Fruit fly (Drosophila melanogaster) whole organism, adult: ENCODE measurements around the gene Mlp84B.

ENCODE experiments used
- CG5204 ChIP-seq: fragments of 200-800 bp; sonication (Bioruptor generic); optimal IDR thresholded peaks from 2 replicates; lab custom pipeline; 2016; ENCODE audit warnings: missing biosample characterization, missing genetic modification characterization
- CG7101 ChIP-seq: fragments of 200-800 bp; sonication (Bioruptor generic); optimal IDR thresholded peaks from 2 replicates; lab custom pipeline; 2018; ENCODE audit warnings: missing biosample characterization, mild to moderate bottlenecking, missing genetic modification characterization, moderate library complexity
- kay ChIP-seq: fragments of 200-800 bp; sonication (Bioruptor generic); peaks from one replicate; lab custom pipeline; 2016; ENCODE audit warnings: missing biosample characterization, missing genetic modification characterization, borderline replicate concordance
- ovo ChIP-seq: fragments of 200-800 bp; sonication (Bioruptor generic); optimal IDR thresholded peaks from 2 replicates; lab custom pipeline; 2016; ENCODE audit warnings: missing biosample characterization, missing genetic modification characterization
- toe ChIP-seq: fragments of 200-800 bp; sonication (Bioruptor generic); optimal IDR thresholded peaks from 2 replicates; lab custom pipeline; 2016; ENCODE audit warnings: missing biosample characterization, missing genetic modification characterization

- TF ChIP-seq kay (GFP tag; lab: Kevin White, UChicago), result no peak
- TF ChIP-seq toe (GFP tag; lab: Kevin White, UChicago), result no peak
- no peak for TF ChIP-seq CG7101 (tag; lab: Kevin White, UChicago)
- TF ChIP-seq ovo (GFP tag; lab: Kevin White, UChicago), result no peak
- no peak for TF ChIP-seq CG5204 (GFP tag; lab: Kevin White, UChicago)
These were observed 23.2 kb downstream of the Mlp84B start for dm6 chr3R:7094368-7094767.
